Fruit fly (Drosophila melanogaster) Kc167 (cell line): Measurements from ENCODE around the gene Caf1-55.

Experiments
- Myc ChIP-seq: fragments of >200 bp; optimal IDR thresholded peaks from 2 replicates; lab custom pipeline; 2017; ENCODE audit warnings: missing external identifiers
- Sin3A ChIP-seq: fragments of >200 bp; optimal IDR thresholded peaks from 2 replicates; lab custom pipeline; 2018; ENCODE audit warnings: missing external identifiers
- h ChIP-seq: fragments of >200 bp; optimal IDR thresholded peaks from 3 replicates; lab custom pipeline; 2018; ENCODE audit warnings: missing external identifiers
- insv ChIP-seq: fragments of >200 bp; optimal IDR thresholded peaks from 3 replicates; lab custom pipeline; 2018; ENCODE audit warnings: missing external identifiers
- psq ChIP-seq: fragments of >200 bp; optimal IDR thresholded peaks from 2 replicates; lab custom pipeline; 2017; ENCODE audit warnings: missing external identifiers
- ttk ChIP-seq: sonication (Bioruptor generic); optimal IDR thresholded peaks from 2 replicates; lab custom pipeline; 2017; ENCODE audit warnings: missing external identifiers

- TF ChIP-seq psq (lab: Kevin White, UChicago) (no peak), h (lab: Kevin White, UChicago) (no peak), insv (lab: Kevin White, UChicago) (no peak), Sin3A (lab: Kevin White, UChicago) (no peak), ttk (no peak), Myc (no peak)
Measured at dm6 chr3R:15243046-15243356, 17.6 kb downstream of the Caf1-55 start.
